Fruit fly (Drosophila melanogaster): ENCODE results near the gene CG17646.

dm6 chr2L:1783762-1784161 is 51.4 kb downstream of the CG17646 start, which contains the start of gene Gr22e:
- no peak for TF ChIP-seq Dll (optimal IDR thresholded peaks at IDR 0.05)
- no peak for TF ChIP-seq CG8478 (optimal IDR thresholded peaks at IDR 0.05)
- TF ChIP-seq usp (GFP tag; optimal IDR thresholded peaks at IDR 0.05) = no peak
- TF ChIP-seq psq (optimal IDR thresholded peaks at IDR 0.05) = no peak
- TF ChIP-seq pan (optimal IDR thresholded peaks at IDR 0.05) = no peak
- no peak for TF ChIP-seq EcR (GFP tag; optimal IDR thresholded peaks at IDR 0.05)
